Worm (Caenorhabditis elegans): ENCODE data around the gene Y48A6C.8.

DNA sequence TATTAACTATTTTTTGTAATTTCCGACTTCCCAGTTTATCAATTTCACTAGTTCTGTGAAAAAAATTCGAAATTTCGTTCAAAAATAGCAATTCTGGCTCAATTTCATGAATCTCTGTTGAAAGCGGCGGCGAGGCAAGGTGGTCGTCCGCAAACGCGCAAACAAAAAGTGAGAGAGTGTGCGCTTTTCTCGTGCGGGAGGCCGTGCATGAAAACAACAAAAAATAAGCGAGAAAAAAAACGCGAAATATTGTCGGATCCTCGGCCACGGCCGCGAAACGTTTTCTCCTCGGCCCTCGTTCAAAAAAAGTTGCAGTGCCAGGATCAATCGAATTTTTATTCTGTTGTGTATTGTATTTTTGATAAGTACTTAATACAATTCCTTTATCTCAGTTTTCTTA lies 14.7 kb downstream of the Y48A6C.8 start:
- no peak for TF ChIP-seq ceh-34 (tag; optimal IDR thresholded peaks at IDR 0.05)
- TF ChIP-seq fkh-10 (GFP tag; optimal IDR thresholded peaks at IDR 0.05), result no peak
- TF ChIP-seq nhr-11 (tag; optimal IDR thresholded peaks at IDR 0.05), result no peak
- TF ChIP-seq pha-4 (tag; optimal IDR thresholded peaks at IDR 0.05), result no peak
- no peak for TF ChIP-seq elt-2 (tag; optimal IDR thresholded peaks at IDR 0.05)
- no peak for TF ChIP-seq sox-2 (GFP tag; IDR thresholded peaks at IDR 0.05)
- no peak for TF ChIP-seq unc-55 (GFP tag; optimal IDR thresholded peaks at IDR 0.05)
- no peak for TF ChIP-seq ceh-19 (GFP tag; optimal IDR thresholded peaks at IDR 0.05)
- no peak for TF ChIP-seq ama-1 (optimal IDR thresholded peaks at IDR 0.05)
- no peak for TF ChIP-seq eyg-1 (tag; optimal IDR thresholded peaks at IDR 0.05)
- no peak for TF ChIP-seq nfya-1 (tag; optimal IDR thresholded peaks at IDR 0.05)
- no peak for TF ChIP-seq hlh-30 (tag; optimal IDR thresholded peaks at IDR 0.05; ENCODE audit: insufficient read depth)
- TF ChIP-seq mec-3 (tag; optimal IDR thresholded peaks at IDR 0.05; ENCODE audit: borderline replicate concordance), result no peak
- no peak for TF ChIP-seq pqm-1 (tag; optimal IDR thresholded peaks at IDR 0.05)
